Fruit fly (Drosophila melanogaster): ENCODE data around the gene CG17270.

DNA sequence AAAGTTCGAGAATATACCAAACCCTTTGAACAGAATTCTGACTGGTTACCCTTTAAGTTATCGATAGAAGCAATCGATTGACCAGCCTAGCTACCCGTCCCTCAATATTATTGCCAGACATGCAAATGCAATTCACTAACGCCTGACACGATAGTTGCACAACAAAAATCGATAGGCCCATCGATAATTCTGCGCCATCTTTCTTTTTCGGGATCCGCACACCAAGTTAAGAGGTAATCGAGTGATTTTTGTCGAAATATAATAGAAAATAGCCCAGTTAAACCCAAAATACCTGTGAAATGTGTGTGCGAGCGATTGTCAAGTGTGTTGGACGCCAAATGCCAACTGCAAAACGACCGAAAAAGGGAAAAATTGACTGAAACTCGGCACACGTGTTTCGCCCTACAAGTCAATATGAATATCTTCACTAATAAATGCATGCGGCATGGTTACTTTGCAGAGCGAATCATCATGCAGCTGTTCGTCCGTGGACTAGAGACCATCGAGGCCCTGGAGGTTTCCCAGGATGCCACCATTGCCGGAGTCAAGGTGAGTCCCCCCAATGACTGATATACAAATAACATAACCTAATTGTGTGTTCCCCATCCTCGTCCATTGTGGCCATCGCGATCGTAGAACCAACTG is 31.8 kb upstream of the CG17270 start, which contains the start of gene RpS30:
- TF ChIP-seq dl (GFP tag; optimal IDR thresholded peaks at IDR 0.05; ENCODE audit: insufficient read depth in 1 of 2, partially characterized antibody in 2 of 2): no peak
- no peak for TF ChIP-seq Mio (GFP tag; optimal IDR thresholded peaks at IDR 0.05)

Measured in whole organism, wandering third instar larva.